Worm (Caenorhabditis elegans): ENCODE measurements around the gene clec-157.

Gene clec-157

ce11 chrIII:4852025-4852424, 7.8 kb upstream of the clec-157 start, which contains the start of gene ced-4:
TSS of gene ced-4 (plus strand) at chrIII:4852325.
- TF ChIP-seq snpc-4 (tag; optimal IDR thresholded peaks at IDR 0.05) (no peak), sma-9 (GFP tag; optimal IDR thresholded peaks at IDR 0.05) (no peak), sma-9 (tag; optimal IDR thresholded peaks at IDR 0.05) (no peak), nhr-11 (tag; optimal IDR thresholded peaks at IDR 0.05) (no peak), ceh-82 (tag; optimal IDR thresholded peaks at IDR 0.05) (no peak), mdl-1 (tag; optimal IDR thresholded peaks at IDR 0.05) (no peak), zag-1 (tag; optimal IDR thresholded peaks at IDR 0.05) (no peak), blmp-1 (tag; optimal IDR thresholded peaks at IDR 0.05; ENCODE audit: insufficient read depth) (no peak), F13H6.1 (tag; optimal IDR thresholded peaks at IDR 0.05) (no peak), nhr-12 (tag; optimal IDR thresholded peaks at IDR 0.05) (no peak), ztf-11 (tag; optimal IDR thresholded peaks at IDR 0.05) (no peak), lsy-2 (tag; optimal IDR thresholded peaks at IDR 0.05) (no peak), nhr-77 (tag; optimal IDR thresholded peaks at IDR 0.05) (no peak)

- TF ChIP-seq gmeb-1 (tag; optimal IDR thresholded peaks at IDR 0.05) (peak; percentile 6), unc-55 (GFP tag; optimal IDR thresholded peaks at IDR 0.05) (peak; percentile 54), nhr-129 (tag; optimal IDR thresholded peaks at IDR 0.05) (peak; percentile 8), ztf-1 (GFP tag; conservative IDR thresholded peaks at IDR 0.05) (no peak), crh-2 (tag; optimal IDR thresholded peaks at IDR 0.05) (peak; percentile 5), lsy-2 (tag; optimal IDR thresholded peaks at IDR 0.05) (peak in 1 of 2 experiments; percentile 38)
These were observed 5.9 kb upstream of the clec-157 start, which contains the start of gene F26A1.1 for ce11 chrIII:4850139-4850538. TSS of gene F26A1.1 (plus strand) at chrIII:4850507.

ce11 chrIII:4849739-4850138, 5.5 kb upstream of the clec-157 start, which contains the start of gene nonu-1:
TSS of gene nonu-1 (minus strand) at chrIII:4849907.
- TF ChIP-seq elt-3 (tag; optimal IDR thresholded peaks at IDR 0.05) = no peak
- no peak for TF ChIP-seq C34F6.9 (tag; optimal IDR thresholded peaks at IDR 0.05)
- no peak for TF ChIP-seq unc-55 (GFP tag; optimal IDR thresholded peaks at IDR 0.05)
- TF ChIP-seq nhr-10 (tag; optimal IDR thresholded peaks at IDR 0.05) = no peak
- no peak for TF ChIP-seq ama-1 (optimal IDR thresholded peaks at IDR 0.05)
- no peak for TF ChIP-seq ZK546.5 (tag; optimal IDR thresholded peaks at IDR 0.05)
- no peak for TF ChIP-seq F13H6.1 (tag; optimal IDR thresholded peaks at IDR 0.05)
- no peak for TF ChIP-seq crh-2 (tag; optimal IDR thresholded peaks at IDR 0.05)
- TF ChIP-seq egl-27 (tag; optimal IDR thresholded peaks at IDR 0.05) = no peak
- no peak for TF ChIP-seq blmp-1 (tag; optimal IDR thresholded peaks at IDR 0.05; ENCODE audit: insufficient read depth)
- no peak for TF ChIP-seq dmd-4 (tag; optimal IDR thresholded peaks at IDR 0.05)
- no peak for TF ChIP-seq mab-5 (tag; optimal IDR thresholded peaks at IDR 0.05)
- no peak for TF ChIP-seq skn-1 (tag; optimal IDR thresholded peaks at IDR 0.05)
- no peak for TF ChIP-seq mdl-1 (tag; optimal IDR thresholded peaks at IDR 0.05)
- TF ChIP-seq nhr-21 (tag; optimal IDR thresholded peaks at IDR 0.05) = no peak
- no peak for TF ChIP-seq ceh-82 (tag; optimal IDR thresholded peaks at IDR 0.05)
- TF ChIP-seq nhr-237 (tag; optimal IDR thresholded peaks at IDR 0.05) = no peak
- TF ChIP-seq aly-2 (tag; optimal IDR thresholded peaks at IDR 0.05) = no peak
- TF ChIP-seq ztf-4 (tag; optimal IDR thresholded peaks at IDR 0.05) = no peak
- no peak for TF ChIP-seq sem-4 (tag; optimal IDR thresholded peaks at IDR 0.05)

ce11 chrIII:4842173-4842572, 2.1 kb downstream of the clec-157 start, which contains the start of gene clec-156:
TSS of gene clec-156 (minus strand) at chrIII:4842273.
- TF ChIP-seq lsy-2 (tag; optimal IDR thresholded peaks at IDR 0.05) (no peak), nhr-23 (tag; optimal IDR thresholded peaks at IDR 0.05) (no peak), zag-1 (tag; optimal IDR thresholded peaks at IDR 0.05) (no peak), ama-1 (optimal IDR thresholded peaks at IDR 0.05) (no peak), nhr-129 (tag; optimal IDR thresholded peaks at IDR 0.05) (no peak), ztf-1 (GFP tag; conservative IDR thresholded peaks at IDR 0.05) (no peak), egl-27 (tag; optimal IDR thresholded peaks at IDR 0.05) (no peak), C34F6.9 (tag; optimal IDR thresholded peaks at IDR 0.05) (no peak), Y55F3AM.14 (GFP tag; optimal IDR thresholded peaks at IDR 0.05) (no peak), ztf-4 (tag; optimal IDR thresholded peaks at IDR 0.05) (no peak), F13H6.1 (tag; optimal IDR thresholded peaks at IDR 0.05) (no peak), aly-2 (tag; optimal IDR thresholded peaks at IDR 0.05) (no peak)

- TF ChIP-seq ztf-4 (tag; optimal IDR thresholded peaks at IDR 0.05) (no peak), unc-39 (tag; optimal IDR thresholded peaks at IDR 0.05) (no peak), fos-1 (tag; optimal IDR thresholded peaks at IDR 0.05) (no peak), nhr-10 (tag; optimal IDR thresholded peaks at IDR 0.05) (no peak), elt-1 (tag; optimal IDR thresholded peaks at IDR 0.05) (no peak), ZK546.5 (tag; optimal IDR thresholded peaks at IDR 0.05) (no peak), C34F6.9 (tag; optimal IDR thresholded peaks at IDR 0.05) (no peak), ceh-16 (tag; optimal IDR thresholded peaks at IDR 0.05) (no peak), dmd-4 (tag; optimal IDR thresholded peaks at IDR 0.05) (no peak), sem-4 (tag; optimal IDR thresholded peaks at IDR 0.05) (no peak), gmeb-1 (tag; optimal IDR thresholded peaks at IDR 0.05) (no peak), nhr-25 (tag; optimal IDR thresholded peaks at IDR 0.05) (no peak), unc-62 (GFP tag; optimal IDR thresholded peaks at IDR 0.05) (no peak), peb-1 (tag; optimal IDR thresholded peaks at IDR 0.05) (no peak), nhr-77 (tag; optimal IDR thresholded peaks at IDR 0.05) (no peak)
These were observed 6.8 kb downstream of the clec-157 start, which contains the start of the genes acbp-7 and F26A1.19 for ce11 chrIII:4837429-4837828. TSS of gene acbp-7 (plus strand) at chrIII:4837729. TSS of gene F26A1.19 (plus strand) at chrIII:4837731.

All from whole organism, L2 larva.